Worm (Caenorhabditis elegans) whole organism, L1 larva: ENCODE results near the gene C33H5.13.

Experiments
- C04F5.9 ChIP-seq: sonication (generic microtip); optimal IDR thresholded peaks from 2 replicates; lab custom pipeline; 2016; ENCODE audit warnings: missing genetic modification characterization, missing compliant biosample characterization
- C16A3.4 ChIP-seq: fragments of 150-350 bp; optimal IDR thresholded peaks from 2 replicates; lab custom pipeline; 2014; ENCODE audit warnings: missing biosample characterization, missing genetic modification characterization
- F16B12.6 ChIP-seq: fragments of 150-350 bp; optimal IDR thresholded peaks from 2 replicates; lab custom pipeline; 2014; ENCODE audit warnings: missing biosample characterization, missing genetic modification characterization
- Y116A8C.19 ChIP-seq: sonication (generic microtip); optimal IDR thresholded peaks from 2 replicates; lab custom pipeline; 2016; ENCODE audit warnings: missing compliant biosample characterization, missing genetic modification characterization, borderline replicate concordance
- aly-2 ChIP-seq: fragments of 150-350 bp; optimal IDR thresholded peaks from 2 replicates; lab custom pipeline; 2014; ENCODE audit warnings: missing biosample characterization, missing genetic modification characterization
- ama-1 ChIP-seq: fragments of 150-350 bp; optimal IDR thresholded peaks from 2 replicates; lab custom pipeline; 2014
- blmp-1 ChIP-seq: fragments of 150-350 bp; optimal IDR thresholded peaks from 2 replicates; lab custom pipeline; 2014; ENCODE audit warnings: missing biosample characterization, missing genetic modification characterization
- ceh-88 ChIP-seq: fragments of 200-800 bp; sonication (Bioruptor generic); IDR thresholded peaks from 2 replicates; pipeline ENCODE4 v1.3.6; 2022; ENCODE audit warnings: missing genetic modification characterization, missing compliant biosample characterization
- ceh-90 ChIP-seq: sonication (generic microtip); optimal IDR thresholded peaks from 2 replicates; lab custom pipeline; 2016; ENCODE audit warnings: missing genetic modification characterization, missing compliant biosample characterization
- ces-1 ChIP-seq: fragments of 150-350 bp; optimal IDR thresholded peaks from 2 replicates; lab custom pipeline; 2014; ENCODE audit warnings: missing biosample characterization, missing genetic modification reagents, missing genetic modification characterization
- dpl-1 ChIP-seq, 3 experiments: fragments of 150-350 bp in 2 of 3; sonication (generic microtip) in 1 of 3; optimal IDR thresholded peaks; 2 replicates each; lab custom pipeline; 2014 to 2017; ENCODE audit warnings: missing biosample characterization in 3 of 3, missing genetic modification characterization in 3 of 3, missing genetic modification reagents in 3 of 3
- dsc-1 ChIP-seq: sonication (generic microtip); optimal IDR thresholded peaks from 2 replicates; lab custom pipeline; 2016; ENCODE audit warnings: mild to moderate bottlenecking, missing genetic modification characterization, missing compliant biosample characterization
- efl-1 ChIP-seq, 4 experiments: fragments of 150-350 bp; optimal IDR thresholded peaks in 3 of 4; peaks in 1 of 4; 1 replicate in 1 of 4; 2 replicates in 3 of 4; lab custom pipeline; 2014; ENCODE audit warnings: missing biosample characterization in 2 of 4, missing genetic modification characterization in 2 of 4, missing genetic modification reagents in 2 of 4
- elt-2 ChIP-seq: sonication (generic microtip); optimal IDR thresholded peaks from 2 replicates; lab custom pipeline; 2016; ENCODE audit warnings: missing genetic modification characterization, mild to moderate bottlenecking, inconsistent platforms, missing compliant biosample characterization, missing genetic modification reagents
- elt-3 ChIP-seq, 6 experiments: fragments of 150-350 bp in 1 of 6; sonication (generic microtip); optimal IDR thresholded peaks; 2 replicates each; lab custom pipeline; 2017 to 2018; ENCODE audit warnings: missing biosample characterization in 6 of 6, missing genetic modification characterization in 6 of 6, inconsistent platforms in 1 of 6
- ets-5 ChIP-seq: fragments of 200-800 bp; sonication (Bioruptor generic); IDR thresholded peaks from 2 replicates; pipeline ENCODE4 v1.3.6; 2022; ENCODE audit warnings: missing genetic modification characterization, missing compliant biosample characterization
- fkh-10 ChIP-seq: sonication (generic microtip); optimal IDR thresholded peaks from 2 replicates; lab custom pipeline; 2017; ENCODE audit warnings: missing biosample characterization, missing genetic modification reagents, missing genetic modification characterization
- fos-1 ChIP-seq: fragments of 150-350 bp; optimal IDR thresholded peaks from 2 replicates; lab custom pipeline; 2014; ENCODE audit warnings: missing biosample characterization, missing genetic modification characterization
- grh-1 ChIP-seq: fragments of 200-800 bp; sonication (Bioruptor generic); IDR thresholded peaks from 2 replicates; pipeline ENCODE4 v1.3.6; 2022; ENCODE audit warnings: missing genetic modification reagents, missing genetic modification characterization, missing compliant biosample characterization
- hlh-17 ChIP-seq: fragments of 200-800 bp; sonication (Bioruptor generic); optimal IDR thresholded peaks from 2 replicates; lab custom pipeline; 2018; ENCODE audit warnings: missing genetic modification characterization, mild to moderate bottlenecking, missing compliant biosample characterization, moderate library complexity, borderline replicate concordance
- hlh-4 ChIP-seq: sonication (generic microtip); optimal IDR thresholded peaks from 2 replicates; lab custom pipeline; 2016; ENCODE audit warnings: mild to moderate bottlenecking, missing genetic modification characterization, missing compliant biosample characterization
- lin-13 ChIP-seq: fragments of 150-350 bp; optimal IDR thresholded peaks from 2 replicates; lab custom pipeline; 2014; ENCODE audit warnings: missing biosample characterization, missing genetic modification reagents, missing genetic modification characterization
- lin-14 ChIP-seq: fragments of 200-800 bp; sonication (Bioruptor generic); optimal IDR thresholded peaks from 2 replicates; lab custom pipeline; 2018; ENCODE audit warnings: mild to moderate bottlenecking, missing genetic modification characterization, moderate library complexity, missing compliant biosample characterization
- lin-15B ChIP-seq: fragments of 150-350 bp; sonication (generic microtip); optimal IDR thresholded peaks from 3 replicates; lab custom pipeline; 2014; ENCODE audit warnings: missing biosample characterization, missing genetic modification characterization
- lin-35 ChIP-seq, 2 experiments: fragments of 150-350 bp; optimal IDR thresholded peaks; 2 replicates each; lab custom pipeline; 2014; ENCODE audit warnings: missing biosample characterization in 2 of 2, missing genetic modification characterization in 2 of 2, missing genetic modification reagents in 2 of 2
- lir-3 ChIP-seq: sonication (generic microtip); optimal IDR thresholded peaks from 2 replicates; lab custom pipeline; 2016; ENCODE audit warnings: mild to moderate bottlenecking, missing genetic modification characterization, moderate library complexity, missing compliant biosample characterization; ENCODE audit not compliant: poor library complexity
- lsy-2 ChIP-seq, 2 experiments: fragments of 150-350 bp; optimal IDR thresholded peaks; 2 replicates each; lab custom pipeline; 2014; ENCODE audit warnings: missing biosample characterization in 2 of 2, missing genetic modification characterization in 2 of 2
- mab-9 ChIP-seq: fragments of 200-800 bp; sonication (Bioruptor generic); IDR thresholded peaks from 2 replicates; pipeline ENCODE4 v1.3.6; 2022; ENCODE audit warnings: missing genetic modification reagents, missing genetic modification characterization, missing compliant biosample characterization
- mdl-1 ChIP-seq, 2 experiments: fragments of 150-350 bp; optimal IDR thresholded peaks; 2 replicates each; lab custom pipeline; 2014 to 2017; ENCODE audit warnings: missing biosample characterization in 2 of 2, missing genetic modification characterization in 2 of 2, inconsistent platforms in 1 of 2
- mef-2 ChIP-seq: fragments of 150-350 bp; optimal IDR thresholded peaks from 2 replicates; lab custom pipeline; 2014; ENCODE audit warnings: missing biosample characterization, missing genetic modification characterization
- nhr-19 ChIP-seq: fragments of 200-800 bp; sonication (Bioruptor generic); conservative IDR thresholded peaks from 2 replicates; pipeline ENCODE4 v1.3.6; 2022; ENCODE audit warnings: missing genetic modification characterization, missing compliant biosample characterization
- nhr-20 ChIP-seq: sonication (generic microtip); optimal IDR thresholded peaks from 2 replicates; lab custom pipeline; 2016; ENCODE audit warnings: mild to moderate bottlenecking, missing genetic modification characterization, missing compliant biosample characterization
- nhr-237 ChIP-seq: fragments of 150-350 bp; optimal IDR thresholded peaks from 2 replicates; lab custom pipeline; 2014; ENCODE audit warnings: missing biosample characterization, missing genetic modification characterization
- nhr-47 ChIP-seq: sonication (generic microtip); optimal IDR thresholded peaks from 2 replicates; lab custom pipeline; 2016; ENCODE audit warnings: mild to moderate bottlenecking, missing genetic modification characterization, moderate library complexity, missing compliant biosample characterization
- nhr-71 ChIP-seq: sonication (generic microtip); optimal IDR thresholded peaks from 2 replicates; lab custom pipeline; 2016; ENCODE audit warnings: mild to moderate bottlenecking, missing genetic modification characterization, moderate library complexity, missing compliant biosample characterization
- nhr-77 ChIP-seq: fragments of 150-350 bp; optimal IDR thresholded peaks from 2 replicates; lab custom pipeline; 2014; ENCODE audit warnings: missing biosample characterization, missing genetic modification characterization
- nhr-84 ChIP-seq: sonication (generic microtip); optimal IDR thresholded peaks from 2 replicates; lab custom pipeline; 2017; ENCODE audit warnings: missing biosample characterization, missing genetic modification characterization
- pag-3 ChIP-seq: sonication (generic microtip); optimal IDR thresholded peaks from 2 replicates; lab custom pipeline; 2017; ENCODE audit warnings: missing genetic modification characterization, mild to moderate bottlenecking, missing compliant biosample characterization, antibody characterized with exemption, borderline replicate concordance; ENCODE audit not compliant: insufficient read depth
- pqm-1 ChIP-seq: sonication (generic microtip); optimal IDR thresholded peaks from 3 replicates; lab custom pipeline; 2017; ENCODE audit warnings: missing biosample characterization, missing genetic modification characterization
- rnt-1 ChIP-seq: sonication (generic microtip); optimal IDR thresholded peaks from 2 replicates; lab custom pipeline; 2016; ENCODE audit warnings: mild to moderate bottlenecking, missing genetic modification characterization, moderate library complexity, missing compliant biosample characterization
- snu-23 ChIP-seq: sonication (generic microtip); optimal IDR thresholded peaks from 2 replicates; lab custom pipeline; 2016; ENCODE audit warnings: missing genetic modification characterization, missing compliant biosample characterization
- tlp-1 ChIP-seq: fragments of 150-350 bp; optimal IDR thresholded peaks from 2 replicates; lab custom pipeline; 2014; ENCODE audit warnings: missing biosample characterization, missing genetic modification characterization
- unc-86 ChIP-seq: sonication (generic microtip); optimal IDR thresholded peaks from 2 replicates; lab custom pipeline; 2016; ENCODE audit warnings: missing genetic modification characterization, missing compliant biosample characterization
- xbp-1 ChIP-seq: sonication (generic microtip); optimal IDR thresholded peaks from 2 replicates; lab custom pipeline; 2016; ENCODE audit warnings: missing genetic modification characterization, missing compliant biosample characterization
- ztf-11 ChIP-seq, 2 experiments: sonication (generic microtip); optimal IDR thresholded peaks; 2 replicates each; lab custom pipeline; 2016 to 2017; ENCODE audit warnings: missing genetic modification characterization in 2 of 2, missing biosample characterization in 1 of 2, missing compliant biosample characterization in 1 of 2

C33H5.13 gene

DNA sequence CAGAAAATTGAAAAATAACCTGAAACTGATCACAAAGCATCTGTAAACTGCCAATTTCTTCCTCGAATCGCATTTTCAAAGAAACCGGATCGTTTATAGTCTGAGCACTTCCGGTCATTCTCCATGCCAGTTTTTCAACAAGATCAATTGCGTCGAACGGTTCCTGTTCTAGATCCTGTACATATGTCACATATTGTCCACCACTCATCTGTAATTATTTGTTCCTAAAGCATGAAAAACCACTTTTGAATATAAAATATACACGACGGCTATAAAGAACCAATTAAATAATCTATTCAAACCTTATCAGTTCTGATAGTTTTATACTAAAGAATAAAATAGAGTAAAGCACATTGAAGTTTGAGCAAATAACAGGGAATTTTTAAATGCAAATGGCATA lies 9.8 kb downstream of the C33H5.13 start, which contains the start of gene sec-10:
sec-10 (minus strand) TSS at position 208 of the 400 bp plus-strand sequence.
- TF ChIP-seq pqm-1 (tag; lab: Kevin White, UChicago) (no peak), lin-13 (GFP tag; lab: Kevin White, UChicago) (peak; percentile 3), ceh-88 (no peak), grh-1 (GFP tag; lab: Robert Waterston, UW) (no peak), lin-35 (GFP tag; optimal IDR thresholded peaks at IDR 0.05; lab: Kevin White, UChicago) (peak in 1 of 2 experiments; percentile 12)

DNA sequence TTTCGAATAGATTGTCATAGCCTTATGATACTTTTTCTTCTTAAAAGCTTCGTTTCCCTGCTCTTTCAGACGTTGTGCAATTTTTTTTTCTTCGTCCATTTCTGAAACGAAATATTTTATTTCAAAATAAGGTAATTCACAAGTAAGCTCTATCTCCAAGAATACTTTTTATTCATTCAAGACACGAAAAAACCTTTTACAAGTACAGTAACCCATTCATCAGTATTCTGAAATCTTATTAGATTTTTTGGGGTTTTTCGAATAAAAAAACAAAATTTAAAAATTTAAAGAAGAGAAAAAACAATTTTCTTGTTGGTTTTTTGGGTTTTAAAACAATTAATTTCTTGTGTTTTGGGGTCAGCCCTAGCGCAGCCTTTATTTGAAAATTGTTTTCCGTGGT lies 13.2 kb downstream of the C33H5.13 start, which contains the start of gene rpap-3:
rpap-3 (minus strand) TSS at position 101 of the 400 bp plus-strand sequence.
- TF ChIP-seq nhr-237 (tag; lab: Kevin White, UChicago) (no peak), fos-1 (tag; lab: Kevin White, UChicago) (no peak), nhr-20 (tag; lab: Kevin White, UChicago) (no peak), grh-1 (GFP tag; lab: Robert Waterston, UW) (no peak), mef-2 (tag; lab: Kevin White, UChicago) (no peak), nhr-19 (GFP tag; lab: Robert Waterston, UW) (no peak), ztf-11 (tag; optimal IDR thresholded peaks at IDR 0.05; lab: Kevin White, UChicago) (no peak), F16B12.6 (tag; lab: Kevin White, UChicago) (no peak), elt-3 (tag; optimal IDR thresholded peaks at IDR 0.05; lab: Kevin White, UChicago) (no peak), blmp-1 (tag; lab: Kevin White, UChicago) (no peak), lin-14 (GFP tag; lab: Kevin White, UChicago) (no peak), lin-35 (GFP tag; optimal IDR thresholded peaks at IDR 0.05; lab: Kevin White, UChicago) (no peak), nhr-47 (tag; lab: Kevin White, UChicago) (no peak), dpl-1 (GFP tag; optimal IDR thresholded peaks at IDR 0.05; lab: Kevin White, UChicago) (no peak), ceh-88 (no peak), aly-2 (tag; lab: Kevin White, UChicago) (no peak), C16A3.4 (tag; lab: Kevin White, UChicago) (no peak)

DNA sequence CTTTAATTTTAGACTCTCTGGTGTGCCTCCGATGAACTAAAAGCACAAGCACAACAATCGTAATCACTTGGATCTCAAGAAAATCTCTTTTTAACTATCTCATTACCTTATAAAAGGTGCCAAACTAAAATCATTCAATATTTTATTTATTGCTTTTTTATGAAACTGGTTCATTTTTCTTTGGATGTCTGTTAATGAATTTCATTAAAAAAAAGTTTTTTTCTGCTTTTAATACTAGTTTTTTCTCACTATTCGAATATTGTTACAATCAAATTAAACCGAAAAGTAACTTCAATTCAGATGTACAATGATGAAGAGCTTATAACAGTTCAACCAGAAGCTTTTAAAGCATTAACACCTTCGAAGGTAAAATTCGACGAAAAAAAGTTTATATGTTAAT lies 16.3 kb downstream of the C33H5.13 start, which contains the start of gene swd-2.1:
swd-2.1 (plus strand) TSS at position 301 of the 400 bp plus-strand sequence.
- TF ChIP-seq ztf-11 (tag; optimal IDR thresholded peaks at IDR 0.05; lab: Kevin White, UChicago), result no peak
- no peak for TF ChIP-seq nhr-77 (tag; lab: Kevin White, UChicago)
- no peak for TF ChIP-seq pag-3
- TF ChIP-seq aly-2 (tag; lab: Kevin White, UChicago), result no peak
- TF ChIP-seq ama-1 (lab: Kevin White, UChicago), result no peak
- TF ChIP-seq mdl-1 (tag; optimal IDR thresholded peaks at IDR 0.05; lab: Kevin White, UChicago), result no peak
- no peak for TF ChIP-seq lin-13 (GFP tag; lab: Kevin White, UChicago)
- no peak for TF ChIP-seq fkh-10 (GFP tag; lab: Kevin White, UChicago)
- no peak for TF ChIP-seq ces-1
- TF ChIP-seq lsy-2 (tag; optimal IDR thresholded peaks at IDR 0.05; lab: Kevin White, UChicago), result no peak
- no peak for TF ChIP-seq hlh-17 (GFP tag; lab: Kevin White, UChicago)

DNA sequence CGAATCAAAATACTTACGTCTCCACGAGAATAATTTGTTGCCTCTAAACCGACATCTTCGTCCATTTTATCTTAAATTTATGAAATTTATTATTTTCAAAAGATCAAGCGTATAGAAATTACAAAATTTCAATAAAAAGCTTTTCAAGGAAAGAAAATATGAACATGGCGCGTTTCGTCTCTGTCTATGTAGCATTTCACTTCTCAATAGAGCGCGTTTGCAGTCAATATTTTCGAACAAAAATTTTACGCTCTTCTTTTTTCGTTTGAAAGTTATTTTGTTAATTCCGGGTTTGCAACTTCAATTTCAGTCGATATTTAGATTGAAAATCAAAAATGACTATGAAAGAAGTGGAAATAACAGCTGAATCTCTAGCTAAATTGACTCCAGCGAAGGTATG lies 17.9 kb downstream of the C33H5.13 start, which contains the start of the genes hcf-1 and swd-2.2:
hcf-1 (minus strand) TSS at position 70 of the 400 bp plus-strand sequence.
swd-2.2 (plus strand) TSS at position 206 of the 400 bp plus-strand sequence.
- no peak for TF ChIP-seq mdl-1 (tag; optimal IDR thresholded peaks at IDR 0.05; lab: Kevin White, UChicago)
- TF ChIP-seq lin-15B, result peak; percentile 39
- no peak for TF ChIP-seq fos-1 (tag; lab: Kevin White, UChicago)
- TF ChIP-seq nhr-84 (tag; lab: Kevin White, UChicago), result no peak
- no peak for TF ChIP-seq hlh-4 (tag; lab: Kevin White, UChicago)
- peak; percentile 21 for TF ChIP-seq xbp-1 (tag; lab: Kevin White, UChicago)
- TF ChIP-seq C04F5.9 (tag; lab: Kevin White, UChicago), result no peak
- peak; percentile 26 for TF ChIP-seq nhr-71 (tag; lab: Kevin White, UChicago)
- peak; percentile 41 to 79 for TF ChIP-seq lin-35 (GFP tag; optimal IDR thresholded peaks at IDR 0.05; lab: Kevin White, UChicago)
- TF ChIP-seq lir-3 (tag; lab: Kevin White, UChicago), result no peak
- TF ChIP-seq ets-5 (GFP tag; lab: Robert Waterston, UW), result no peak
- TF ChIP-seq dpl-1 (GFP tag; optimal IDR thresholded peaks at IDR 0.05; lab: Kevin White, UChicago), result peak; percentile 41 to 77 (median 61)
- TF ChIP-seq F16B12.6 (tag; lab: Kevin White, UChicago), result peak; percentile 21
- no peak for TF ChIP-seq dsc-1 (tag; lab: Kevin White, UChicago)
- no peak for TF ChIP-seq unc-86 (tag; lab: Kevin White, UChicago)
- no peak for TF ChIP-seq ceh-90 (tag; lab: Kevin White, UChicago)
- TF ChIP-seq rnt-1 (tag; lab: Kevin White, UChicago), result no peak
- TF ChIP-seq nhr-77 (tag; lab: Kevin White, UChicago), result peak; percentile 27
- peak; percentile 29 for TF ChIP-seq snu-23
- TF ChIP-seq Y116A8C.19, result no peak
- no peak for TF ChIP-seq mab-9 (GFP tag; lab: Robert Waterston, UW)
- no peak for TF ChIP-seq tlp-1 (tag; lab: Kevin White, UChicago)
- TF ChIP-seq elt-2 (tag; lab: Kevin White, UChicago), result no peak
- TF ChIP-seq efl-1 (optimal IDR thresholded peaks at IDR 0.05; lab: Kevin White, UChicago), result peak; percentile 33 to 50
- TF ChIP-seq efl-1 (GFP tag; optimal IDR thresholded peaks at IDR 0.05 in 1 of 2; lab: Kevin White, UChicago), result peak; percentile 64 to 95
